Fruit fly (Drosophila melanogaster): Measurements from ENCODE around the gene CG17075.

DNA sequence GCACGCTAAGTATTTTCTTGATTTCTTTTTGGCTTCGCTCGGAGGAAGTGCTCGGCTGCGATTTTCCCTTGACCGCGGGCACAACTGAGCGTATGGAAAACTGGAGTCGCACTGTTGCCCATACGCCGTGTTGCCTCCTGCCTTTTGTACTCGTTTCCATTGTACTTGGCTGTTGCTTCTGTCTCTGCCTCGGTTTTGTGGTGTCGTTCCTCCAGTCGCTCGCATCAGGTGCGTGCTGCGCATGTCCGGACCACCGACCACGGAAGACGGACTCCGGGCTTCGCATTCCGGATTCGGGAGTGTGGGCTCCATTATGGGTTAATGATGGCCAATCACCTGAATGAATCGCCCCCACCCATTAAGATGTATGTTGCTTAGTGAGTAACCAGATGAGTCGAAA, 24.4 kb upstream of the CG17075 start, which contains the start of gene CG3625:
- TF ChIP-seq Drgx (GFP tag; IDR thresholded peaks at IDR 0.05) (no peak), odd (GFP tag; optimal IDR thresholded peaks at IDR 0.05) (no peak), kah (GFP tag; optimal IDR thresholded peaks at IDR 0.05) (no peak), repo (GFP tag; optimal IDR thresholded peaks at IDR 0.05) (no peak), CG3163 (GFP tag; optimal IDR thresholded peaks at IDR 0.05) (no peak), Hr3 (GFP tag; optimal IDR thresholded peaks at IDR 0.05) (no peak)
